Worm (Caenorhabditis elegans): ENCODE measurements around the gene T26H8.4.
"Not testable (repeated sequence)": the region's sequence is repeated elsewhere in the genome, so short reads cannot be mapped to it uniquely, and the experiment has no call there.

ce11 chrV:15262336-15262735 is 44.3 kb downstream of the T26H8.4 start, which contains the start of gene M01B2.10:
- not testable (repeated sequence) for TF ChIP-seq him-1, W03F9.2, dao-5 (tag; optimal IDR thresholded peaks at IDR 0.05)
